Fruit fly (Drosophila melanogaster) whole organism, embryonic: ENCODE results near the gene sima.
A peak's percentile ranks its signal among the peaks of the same experiment; 100 is the strongest.

Source experiments
- CG10274 ChIP-seq: fragments of 200-800 bp; sonication (Bioruptor generic); optimal IDR thresholded peaks from 3 replicates; lab custom pipeline; 2017; ENCODE audit warnings: missing biosample characterization, mild to moderate bottlenecking, missing genetic modification characterization
- CG12155 ChIP-seq: fragments of 200-800 bp; sonication (Bioruptor generic); optimal IDR thresholded peaks from 3 replicates; lab custom pipeline; 2016; ENCODE audit warnings: missing biosample characterization, missing genetic modification characterization
- CG12299 ChIP-seq: fragments of 200-800 bp; sonication (Bioruptor generic); optimal IDR thresholded peaks from 2 replicates; lab custom pipeline; 2018; ENCODE audit warnings: missing biosample characterization, mild to moderate bottlenecking, missing genetic modification characterization
- CG12391 ChIP-seq: fragments of 200-800 bp; sonication (Bioruptor generic); optimal IDR thresholded peaks from 3 replicates; lab custom pipeline; 2018; ENCODE audit warnings: missing biosample characterization, mild to moderate bottlenecking, missing genetic modification characterization, moderate library complexity
- CG12659 ChIP-seq: fragments of 200-800 bp; sonication (Bioruptor generic); optimal IDR thresholded peaks from 3 replicates; lab custom pipeline; 2017; ENCODE audit warnings: mild to moderate bottlenecking, missing biosample characterization, missing genetic modification reagents, missing genetic modification characterization
- CG12769 ChIP-seq: fragments of 200-800 bp; sonication (Bioruptor generic); optimal IDR thresholded peaks from 2 replicates; lab custom pipeline; 2019; ENCODE audit warnings: missing biosample characterization, mild to moderate bottlenecking, missing genetic modification characterization, moderate library complexity
- CG13287 ChIP-seq: fragments of 200-800 bp; sonication (Bioruptor generic); IDR thresholded peaks from 2 replicates; pipeline ENCODE4 v1.3.6; 2022; ENCODE audit warnings: missing biosample characterization, missing genetic modification characterization; ENCODE audit not compliant: partially characterized antibody
- CG13624 ChIP-seq: fragments of 200-800 bp; sonication (Bioruptor generic); optimal IDR thresholded peaks from 2 replicates; lab custom pipeline; 2016; ENCODE audit warnings: missing biosample characterization, missing genetic modification characterization
- CG1529 ChIP-seq: fragments of 200-800 bp; sonication (Bioruptor generic); optimal IDR thresholded peaks from 3 replicates; lab custom pipeline; 2018; ENCODE audit warnings: missing biosample characterization, missing genetic modification characterization
- CG17912 ChIP-seq: fragments of 200-800 bp; sonication (Bioruptor generic); optimal IDR thresholded peaks from 2 replicates; lab custom pipeline; 2018; ENCODE audit warnings: missing biosample characterization, mild to moderate bottlenecking, missing genetic modification characterization
- CG1832 ChIP-seq: fragments of 200-800 bp; sonication (Bioruptor generic); optimal IDR thresholded peaks from 2 replicates; lab custom pipeline; 2017; ENCODE audit warnings: missing biosample characterization, mild to moderate bottlenecking, missing genetic modification characterization, inconsistent platforms
- CG18476 ChIP-seq: fragments of 200-800 bp; sonication (Bioruptor generic); optimal IDR thresholded peaks from 2 replicates; lab custom pipeline; 2016; ENCODE audit warnings: missing biosample characterization, mild to moderate bottlenecking, missing genetic modification characterization
- CG2712 ChIP-seq: fragments of 200-800 bp; optimal IDR thresholded peaks from 3 replicates; lab custom pipeline; 2019; ENCODE audit warnings: missing biosample characterization, mild to moderate bottlenecking, missing genetic modification characterization, moderate library complexity
- CG34422 ChIP-seq: fragments of 200-800 bp; sonication (Bioruptor generic); IDR thresholded peaks from 3 replicates; pipeline ENCODE4 v1.3.6; 2022; ENCODE audit warnings: missing biosample characterization, missing genetic modification characterization
- CG42726 ChIP-seq: fragments of 200-800 bp; sonication (Bioruptor generic); IDR thresholded peaks from 2 replicates; pipeline ENCODE4 v1.3.6; 2022; ENCODE audit warnings: missing biosample characterization, missing genetic modification characterization; ENCODE audit not compliant: partially characterized antibody
- CG5180 ChIP-seq: fragments of 200-800 bp; sonication (Bioruptor generic); optimal IDR thresholded peaks from 3 replicates; lab custom pipeline; 2017; ENCODE audit warnings: missing biosample characterization, missing genetic modification characterization, mild to moderate bottlenecking, moderate library complexity, missing genetic modification reagents
- CG5953 ChIP-seq: fragments of 200-800 bp; sonication (Bioruptor generic); IDR thresholded peaks from 2 replicates; pipeline ENCODE4 v1.3.6; 2022; ENCODE audit warnings: missing biosample characterization, missing genetic modification characterization
- CG7839 ChIP-seq: fragments of 200-800 bp; sonication (Bioruptor generic); optimal IDR thresholded peaks from 3 replicates; lab custom pipeline; 2018; ENCODE audit warnings: missing biosample characterization, mild to moderate bottlenecking, missing genetic modification characterization, moderate library complexity
- CG7963 ChIP-seq: fragments of 200-800 bp; sonication (Bioruptor generic); IDR thresholded peaks from 3 replicates; pipeline ENCODE4 v1.3.6; 2022; ENCODE audit warnings: missing biosample characterization, missing genetic modification characterization; ENCODE audit not compliant: partially characterized antibody
- D19B ChIP-seq: fragments of 200-800 bp; sonication (Bioruptor generic); optimal IDR thresholded peaks from 2 replicates; lab custom pipeline; 2017; ENCODE audit warnings: missing biosample characterization, mild to moderate bottlenecking, missing genetic modification characterization
- Dip3 ChIP-seq: fragments of 200-800 bp; sonication (Bioruptor generic); optimal IDR thresholded peaks from 3 replicates; lab custom pipeline; 2016; ENCODE audit warnings: missing biosample characterization, missing genetic modification characterization
- E2f2 ChIP-seq: fragments of 200-800 bp; sonication (Bioruptor generic); IDR thresholded peaks from 2 replicates; pipeline ENCODE4 v1.3.6; 2022; ENCODE audit warnings: missing biosample characterization, missing genetic modification characterization
- Fer1 ChIP-seq: fragments of 200-800 bp; sonication (Bioruptor generic); optimal IDR thresholded peaks from 2 replicates; lab custom pipeline; 2017; ENCODE audit warnings: missing biosample characterization, mild to moderate bottlenecking, missing genetic modification characterization
- Hand ChIP-seq: fragments of 200-800 bp; sonication (Bioruptor generic); optimal IDR thresholded peaks from 2 replicates; lab custom pipeline; 2017; ENCODE audit warnings: mild to moderate bottlenecking, missing biosample characterization, missing genetic modification reagents, missing genetic modification characterization
- Jarid2 ChIP-seq: fragments of 200-800 bp; sonication (Bioruptor generic); optimal IDR thresholded peaks from 3 replicates; lab custom pipeline; 2017; ENCODE audit warnings: mild to moderate bottlenecking, missing biosample characterization, missing genetic modification reagents, missing genetic modification characterization
- Oli ChIP-seq: fragments of 200-800 bp; sonication (Bioruptor generic); optimal IDR thresholded peaks from 2 replicates; lab custom pipeline; 2018; ENCODE audit warnings: missing biosample characterization, mild to moderate bottlenecking, missing genetic modification characterization, moderate library complexity
- Six4 ChIP-seq: fragments of 200-800 bp; sonication (Bioruptor generic); optimal IDR thresholded peaks from 2 replicates; lab custom pipeline; 2016; ENCODE audit warnings: missing biosample characterization, missing genetic modification characterization
- Ssrp ChIP-seq: fragments of 200-800 bp; sonication (Bioruptor generic); optimal IDR thresholded peaks from 2 replicates; lab custom pipeline; 2018; ENCODE audit warnings: missing biosample characterization, mild to moderate bottlenecking, missing genetic modification characterization, moderate library complexity
- Taf1 ChIP-seq: fragments of 200-800 bp; sonication (Bioruptor generic); IDR thresholded peaks from 2 replicates; pipeline ENCODE4 v1.3.6; 2022; ENCODE audit warnings: missing biosample characterization, missing genetic modification characterization
- ap ChIP-seq: fragments of 200-800 bp; sonication (Bioruptor generic); IDR thresholded peaks from 2 replicates; pipeline ENCODE4 v1.3.6; 2022; ENCODE audit warnings: missing biosample characterization, missing genetic modification characterization
- bbx ChIP-seq: fragments of 200-800 bp; sonication (Bioruptor generic); IDR thresholded peaks from 2 replicates; pipeline ENCODE4 v1.3.6; 2022; ENCODE audit warnings: missing biosample characterization, missing genetic modification characterization; ENCODE audit not compliant: partially characterized antibody
- chif ChIP-seq, 2 experiments: fragments of 200-800 bp; sonication (Bioruptor generic); optimal IDR thresholded peaks; 3 replicates each; lab custom pipeline; 2016; ENCODE audit warnings: missing biosample characterization in 2 of 2, missing genetic modification characterization in 2 of 2
- croc ChIP-seq: fragments of 200-800 bp; sonication (Bioruptor generic); conservative IDR thresholded peaks from 3 replicates; pipeline ENCODE4 v1.3.6; 2022; ENCODE audit warnings: missing biosample characterization, missing genetic modification characterization
- danr ChIP-seq: fragments of 200-800 bp; sonication (Bioruptor generic); IDR thresholded peaks from 2 replicates; pipeline ENCODE4 v1.3.6; 2022; ENCODE audit warnings: missing biosample characterization, missing genetic modification characterization
- eve ChIP-seq, 2 experiments: fragments of >200 bp; optimal IDR thresholded peaks; 2 replicates each; lab custom pipeline; 2017; ENCODE audit warnings: missing biosample characterization in 2 of 2, missing genetic modification characterization in 2 of 2
- exex ChIP-seq: fragments of 200-800 bp; sonication (Bioruptor generic); optimal IDR thresholded peaks from 4 replicates; lab custom pipeline; 2018; ENCODE audit warnings: missing biosample characterization, mild to moderate bottlenecking, missing genetic modification characterization, moderate library complexity
- gfzf ChIP-seq: fragments of 200-800 bp; sonication (Bioruptor generic); optimal IDR thresholded peaks from 2 replicates; lab custom pipeline; 2016; ENCODE audit warnings: missing biosample characterization, mild to moderate bottlenecking, missing genetic modification characterization, moderate library complexity
- hth ChIP-seq: fragments of >200 bp; optimal IDR thresholded peaks from 2 replicates; lab custom pipeline; 2017; ENCODE audit warnings: inconsistent platforms
- jing ChIP-seq: fragments of 200-800 bp; sonication (Bioruptor generic); optimal IDR thresholded peaks from 2 replicates; lab custom pipeline; 2018; ENCODE audit warnings: missing biosample characterization, mild to moderate bottlenecking, missing genetic modification characterization
- kah ChIP-seq: fragments of 200-800 bp; sonication (Bioruptor generic); optimal IDR thresholded peaks from 2 replicates; lab custom pipeline; 2018; ENCODE audit warnings: missing biosample characterization, mild to moderate bottlenecking, missing genetic modification characterization
- klu ChIP-seq: fragments of 200-800 bp; sonication (Bioruptor generic); IDR thresholded peaks from 2 replicates; pipeline ENCODE4 v1.3.6; 2022; ENCODE audit warnings: missing biosample characterization, missing genetic modification characterization
- lov ChIP-seq, 2 experiments: fragments of 200-800 bp in 1 of 2; fragments of >200 bp in 1 of 2; sonication (Bioruptor generic) in 1 of 2; IDR thresholded peaks in 1 of 2; optimal IDR thresholded peaks in 1 of 2; 2 replicates in 1 of 2; 3 replicates in 1 of 2; pipeline versions ENCODE4 v1.3.6 to Lab custom; 2017 to 2022; ENCODE audit warnings: missing biosample characterization in 1 of 2, missing genetic modification characterization in 1 of 2
- mld ChIP-seq: fragments of 200-800 bp; sonication (Bioruptor generic); IDR thresholded peaks from 3 replicates; pipeline ENCODE4 v1.3.6; 2022; ENCODE audit warnings: missing biosample characterization, missing genetic modification characterization; ENCODE audit not compliant: partially characterized antibody
- otp ChIP-seq: fragments of 200-800 bp; sonication (Bioruptor generic); IDR thresholded peaks from 3 replicates; pipeline ENCODE4, ENCODE4 v1.3.6; 2022; ENCODE audit warnings: missing biosample characterization, missing genetic modification characterization
- pho ChIP-seq: fragments of 200-800 bp; sonication (Bioruptor generic); optimal IDR thresholded peaks from 2 replicates; lab custom pipeline; 2016; ENCODE audit warnings: missing biosample characterization, missing genetic modification characterization
- prd ChIP-seq, 3 experiments: fragments of >200 bp in 2 of 3; fragments of 200-800 bp in 1 of 3; sonication (Bioruptor generic) in 1 of 3; optimal IDR thresholded peaks in 2 of 3; IDR thresholded peaks in 1 of 3; 2 replicates in 2 of 3; 3 replicates in 1 of 3; pipeline versions ENCODE4 v1.3.6 to Lab custom; 2017 to 2022; ENCODE audit warnings: missing biosample characterization in 1 of 3, missing genetic modification characterization in 1 of 3
- sens ChIP-seq: fragments of 200-800 bp; sonication (Bioruptor generic); peaks from one replicate; lab custom pipeline; 2016; ENCODE audit warnings: missing biosample characterization, missing genetic modification characterization
- tin ChIP-seq: fragments of 200-800 bp; sonication (Bioruptor generic); optimal IDR thresholded peaks from 3 replicates; lab custom pipeline; 2016; ENCODE audit warnings: missing biosample characterization, missing genetic modification characterization
- trem ChIP-seq: fragments of 200-800 bp; optimal IDR thresholded peaks from 3 replicates; lab custom pipeline; 2019; ENCODE audit warnings: missing biosample characterization, mild to moderate bottlenecking, missing genetic modification characterization, moderate library complexity

sima gene

DNA sequence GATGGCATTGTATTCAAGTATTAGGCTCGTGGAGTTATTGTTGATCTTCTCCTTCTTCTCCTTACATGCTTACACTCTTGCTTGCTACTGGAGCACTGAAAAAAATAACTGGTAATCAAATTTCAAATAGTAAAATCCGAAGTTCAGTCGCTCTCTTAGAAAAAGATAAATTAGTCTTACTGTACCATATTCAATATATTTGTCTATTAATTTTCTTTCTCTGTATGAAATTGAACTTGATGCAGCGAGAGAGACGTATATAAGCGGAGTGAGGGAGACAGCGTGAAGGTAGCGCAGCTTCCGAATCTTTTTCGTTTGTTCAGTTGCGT lies 3.0 kb downstream of the sima start (continued):
- TF ChIP-seq CG7963 (GFP tag; lab: Robert Waterston, UW) (no peak), CG17912 (GFP tag; lab: Kevin White, UChicago) (no peak), CG12769 (tag; lab: Kevin White, UChicago) (peak; percentile 60), CG13287 (GFP tag; lab: Robert Waterston, UW) (no peak), jing (GFP tag; lab: Kevin White, UChicago) (peak; percentile 59), CG18476 (GFP tag; lab: Kevin White, UChicago) (peak; percentile 90), hth (no peak), Dip3 (peak; percentile 62), E2f2 (GFP tag; lab: Robert Waterston, UW) (peak; percentile 65), CG12299 (peak; percentile 48), CG5180 (GFP tag; lab: Kevin White, UChicago) (peak; percentile 81), Fer1 (GFP tag; lab: Kevin White, UChicago) (peak; percentile 88), pho (GFP tag; lab: Kevin White, UChicago) (peak; percentile 46), trem (tag; lab: Kevin White, UChicago) (peak; percentile 88), CG34422 (peak; percentile 95), tin (GFP tag; lab: Kevin White, UChicago) (peak; percentile 93), CG1529 (GFP tag; lab: Kevin White, UChicago) (peak; percentile 63), CG12391 (tag; lab: Kevin White, UChicago) (peak; percentile 80), CG42726 (GFP tag; lab: Robert Waterston, UW) (no peak), gfzf (GFP tag; lab: Kevin White, UChicago) (no peak), sens (GFP tag; lab: Kevin White, UChicago) (peak; percentile 98), klu (GFP tag; lab: Robert Waterston, UW) (peak; percentile 75), exex (tag; lab: Kevin White, UChicago) (peak; percentile 36), CG13624 (GFP tag; lab: Kevin White, UChicago) (peak; percentile 83), Ssrp (tag; lab: Kevin White, UChicago) (peak; percentile 72), Six4 (GFP tag; lab: Kevin White, UChicago) (peak; percentile 94), CG12155 (GFP tag; lab: Kevin White, UChicago) (peak; percentile 52), Oli (tag; lab: Kevin White, UChicago) (peak; percentile 73), chif (GFP tag; optimal IDR thresholded peaks at IDR 0.05; lab: Kevin White, UChicago) (peak; percentile 77 to 92), prd (optimal IDR thresholded peaks at IDR 0.05; lab: Kevin White, UChicago) (no peak), prd (GFP tag; IDR thresholded peaks at IDR 0.05; lab: Robert Waterston, UW) (peak; percentile 92), Hand (no peak), CG10274 (peak; percentile 79), ap (GFP tag; lab: Robert Waterston, UW) (peak; percentile 92), danr (GFP tag; lab: Robert Waterston, UW) (peak; percentile 85), otp (GFP tag; lab: Robert Waterston, UW) (peak; percentile 93), mld (GFP tag; lab: Robert Waterston, UW) (no peak), CG1832 (GFP tag; lab: Kevin White, UChicago) (no peak), lov (optimal IDR thresholded peaks at IDR 0.05; lab: Kevin White, UChicago) (no peak), lov (GFP tag; IDR thresholded peaks at IDR 0.05; lab: Robert Waterston, UW) (peak; percentile 94), CG5953 (GFP tag; lab: Robert Waterston, UW) (peak; percentile 96), kah (GFP tag; lab: Kevin White, UChicago) (peak; percentile 86), bbx (GFP tag; lab: Robert Waterston, UW) (no peak), eve (GFP tag; optimal IDR thresholded peaks at IDR 0.05; lab: Kevin White, UChicago) (peak in 1 of 2 experiments; percentile 76), CG12659 (GFP tag; lab: Kevin White, UChicago) (peak; percentile 60), croc (GFP tag; lab: Robert Waterston, UW) (peak; percentile 83), Taf1 (GFP tag; lab: Robert Waterston, UW) (0 out of 2 replicates have a peak, but pooled peaks have one; percentile 17), CG2712 (peak; percentile 87), CG7839 (tag; lab: Kevin White, UChicago) (peak; percentile 89), D19B (GFP tag; lab: Kevin White, UChicago) (peak; percentile 50), Jarid2 (GFP tag; lab: Kevin White, UChicago) (peak; percentile 71)
